Fruit fly (Drosophila melanogaster) whole organism: ENCODE measurements around the gene CG5404.

Experiments
- CG8478 ChIP-seq: fragments of >200 bp; optimal IDR thresholded peaks from 2 replicates; lab custom pipeline; 2018; ENCODE audit warnings: inconsistent platforms
- Dll ChIP-seq: fragments of >200 bp; optimal IDR thresholded peaks from 2 replicates; lab custom pipeline; 2017
- usp ChIP-seq: fragments of >200 bp; optimal IDR thresholded peaks from 2 replicates; lab custom pipeline; 2017; ENCODE audit warnings: missing biosample characterization, missing genetic modification characterization, mixed read lengths

DNA sequence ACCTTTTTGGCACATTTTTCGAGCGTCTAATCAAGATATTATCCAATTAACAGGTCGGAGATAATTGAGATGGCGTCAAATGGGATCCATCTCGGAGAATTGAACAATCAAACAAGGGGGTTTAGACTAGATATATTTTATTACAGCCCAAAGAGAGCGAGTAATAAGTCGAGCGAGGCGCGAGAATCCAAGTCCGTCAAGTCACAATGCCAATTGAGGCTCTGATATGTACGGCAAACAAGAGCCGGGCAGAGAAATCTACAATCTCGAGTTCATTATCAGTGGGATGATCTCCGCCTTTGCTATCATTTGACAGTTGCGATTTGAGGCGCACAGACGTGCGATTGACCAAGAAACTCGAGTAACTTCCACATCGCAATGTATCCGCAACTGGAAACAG, at the start of gene CG5404:
- TF ChIP-seq usp (GFP tag; lab: Kevin White, UChicago) (no peak), Dll (lab: Kevin White, UChicago) (no peak), CG8478 (lab: Kevin White, UChicago) (no peak)
